Worm (Caenorhabditis elegans) whole organism, L2 larva: Measurements from ENCODE around the gene ttbk-8.1.

Experiments used
- egl-27 ChIP-seq: sonication (generic microtip); optimal IDR thresholded peaks from 3 replicates; lab custom pipeline; 2017; ENCODE audit warnings: missing biosample characterization, missing genetic modification reagents, missing genetic modification characterization
- nhr-25 ChIP-seq: fragments of 150-350 bp; sonication (generic microtip); optimal IDR thresholded peaks from 3 replicates; lab custom pipeline; 2014; ENCODE audit warnings: missing biosample characterization, missing genetic modification characterization
- skn-1 ChIP-seq: sonication (generic microtip); optimal IDR thresholded peaks from 2 replicates; lab custom pipeline; 2017; ENCODE audit warnings: missing biosample characterization, missing genetic modification characterization

ce11 chrIV:13492271-13492670 lies 20.2 kb downstream of the ttbk-8.1 start, which contains the start of gene Y45F10A.7:
- TF ChIP-seq skn-1 (tag; lab: Kevin White, UChicago) (no peak), nhr-25 (no peak), egl-27 (tag; lab: Kevin White, UChicago) (no peak)
